Worm (Caenorhabditis elegans) whole organism, L1 larva: ENCODE results near the gene mrck-1.

Source experiments
- C16A3.4 ChIP-seq: fragments of 150-350 bp; optimal IDR thresholded peaks from 2 replicates; lab custom pipeline; 2014; ENCODE audit warnings: missing biosample characterization, missing genetic modification characterization
- F16B12.6 ChIP-seq: fragments of 150-350 bp; optimal IDR thresholded peaks from 2 replicates; lab custom pipeline; 2014; ENCODE audit warnings: missing biosample characterization, missing genetic modification characterization
- alr-1 ChIP-seq: fragments of 200-800 bp; sonication (Bioruptor generic); optimal IDR thresholded peaks from 2 replicates; lab custom pipeline; 2018; ENCODE audit warnings: borderline replicate concordance, mild to moderate bottlenecking, missing genetic modification characterization, missing compliant biosample characterization
- blmp-1 ChIP-seq: fragments of 150-350 bp; optimal IDR thresholded peaks from 2 replicates; lab custom pipeline; 2014; ENCODE audit warnings: missing biosample characterization, missing genetic modification characterization
- ceh-63 ChIP-seq: fragments of 200-800 bp; sonication (Bioruptor generic); optimal IDR thresholded peaks from 2 replicates; lab custom pipeline; 2018; ENCODE audit warnings: mild to moderate bottlenecking, missing genetic modification characterization, missing compliant biosample characterization
- ceh-82 ChIP-seq, 3 experiments: fragments of 150-350 bp in 1 of 3; sonication (generic microtip) in 2 of 3; optimal IDR thresholded peaks; 2 replicates each; lab custom pipeline; 2014 to 2017; ENCODE audit warnings: missing biosample characterization in 3 of 3, missing genetic modification characterization in 3 of 3
- ceh-90 ChIP-seq: sonication (generic microtip); optimal IDR thresholded peaks from 2 replicates; lab custom pipeline; 2016; ENCODE audit warnings: missing genetic modification characterization, missing compliant biosample characterization
- dpl-1 ChIP-seq, 3 experiments: fragments of 150-350 bp in 2 of 3; sonication (generic microtip) in 1 of 3; optimal IDR thresholded peaks; 2 replicates each; lab custom pipeline; 2014 to 2017; ENCODE audit warnings: missing biosample characterization in 3 of 3, missing genetic modification characterization in 3 of 3, missing genetic modification reagents in 3 of 3
- efl-1 ChIP-seq, 4 experiments: fragments of 150-350 bp; optimal IDR thresholded peaks in 3 of 4; peaks in 1 of 4; 1 replicate in 1 of 4; 2 replicates in 3 of 4; lab custom pipeline; 2014; ENCODE audit warnings: missing biosample characterization in 2 of 4, missing genetic modification characterization in 2 of 4, missing genetic modification reagents in 2 of 4
- elt-3 ChIP-seq, 6 experiments: fragments of 150-350 bp in 1 of 6; sonication (generic microtip); optimal IDR thresholded peaks; 2 replicates each; lab custom pipeline; 2017 to 2018; ENCODE audit warnings: missing biosample characterization in 6 of 6, missing genetic modification characterization in 6 of 6, inconsistent platforms in 1 of 6
- fkh-10 ChIP-seq: sonication (generic microtip); optimal IDR thresholded peaks from 2 replicates; lab custom pipeline; 2017; ENCODE audit warnings: missing biosample characterization, missing genetic modification reagents, missing genetic modification characterization
- fkh-8 ChIP-seq: sonication (generic microtip); optimal IDR thresholded peaks from 2 replicates; lab custom pipeline; 2016; ENCODE audit warnings: mild to moderate bottlenecking, missing genetic modification characterization, missing compliant biosample characterization
- fos-1 ChIP-seq: fragments of 150-350 bp; optimal IDR thresholded peaks from 2 replicates; lab custom pipeline; 2014; ENCODE audit warnings: missing biosample characterization, missing genetic modification characterization
- jun-1 ChIP-seq: fragments of 150-350 bp; optimal IDR thresholded peaks from 2 replicates; lab custom pipeline; 2014; ENCODE audit warnings: missing biosample characterization, missing genetic modification reagents, missing genetic modification characterization
- lin-14 ChIP-seq: fragments of 200-800 bp; sonication (Bioruptor generic); optimal IDR thresholded peaks from 2 replicates; lab custom pipeline; 2018; ENCODE audit warnings: mild to moderate bottlenecking, missing genetic modification characterization, moderate library complexity, missing compliant biosample characterization
- lin-35 ChIP-seq, 2 experiments: fragments of 150-350 bp; optimal IDR thresholded peaks; 2 replicates each; lab custom pipeline; 2014; ENCODE audit warnings: missing biosample characterization in 2 of 2, missing genetic modification characterization in 2 of 2, missing genetic modification reagents in 2 of 2
- lsy-2 ChIP-seq, 2 experiments: fragments of 150-350 bp; optimal IDR thresholded peaks; 2 replicates each; lab custom pipeline; 2014; ENCODE audit warnings: missing biosample characterization in 2 of 2, missing genetic modification characterization in 2 of 2
- mdl-1 ChIP-seq, 2 experiments: fragments of 150-350 bp; optimal IDR thresholded peaks; 2 replicates each; lab custom pipeline; 2014 to 2017; ENCODE audit warnings: missing biosample characterization in 2 of 2, missing genetic modification characterization in 2 of 2, inconsistent platforms in 1 of 2
- mep-1 ChIP-seq: fragments of 150-350 bp; optimal IDR thresholded peaks from 2 replicates; lab custom pipeline; 2014; ENCODE audit warnings: missing biosample characterization, missing genetic modification characterization
- nhr-11 ChIP-seq: fragments of 150-350 bp; optimal IDR thresholded peaks from 2 replicates; lab custom pipeline; 2014; ENCODE audit warnings: missing biosample characterization, missing genetic modification characterization
- nhr-12 ChIP-seq: sonication (generic microtip); optimal IDR thresholded peaks from 2 replicates; lab custom pipeline; 2017; ENCODE audit warnings: missing biosample characterization, missing genetic modification characterization
- nhr-237 ChIP-seq: fragments of 150-350 bp; optimal IDR thresholded peaks from 2 replicates; lab custom pipeline; 2014; ENCODE audit warnings: missing biosample characterization, missing genetic modification characterization
- nhr-47 ChIP-seq: sonication (generic microtip); optimal IDR thresholded peaks from 2 replicates; lab custom pipeline; 2016; ENCODE audit warnings: mild to moderate bottlenecking, missing genetic modification characterization, moderate library complexity, missing compliant biosample characterization
- nhr-71 ChIP-seq: sonication (generic microtip); optimal IDR thresholded peaks from 2 replicates; lab custom pipeline; 2016; ENCODE audit warnings: mild to moderate bottlenecking, missing genetic modification characterization, moderate library complexity, missing compliant biosample characterization
- nhr-76 ChIP-seq: sonication (generic microtip); optimal IDR thresholded peaks from 2 replicates; lab custom pipeline; 2017; ENCODE audit warnings: missing biosample characterization, missing genetic modification characterization
- nhr-77 ChIP-seq: fragments of 150-350 bp; optimal IDR thresholded peaks from 2 replicates; lab custom pipeline; 2014; ENCODE audit warnings: missing biosample characterization, missing genetic modification characterization
- pag-3 ChIP-seq: sonication (generic microtip); optimal IDR thresholded peaks from 2 replicates; lab custom pipeline; 2017; ENCODE audit warnings: missing genetic modification characterization, mild to moderate bottlenecking, missing compliant biosample characterization, antibody characterized with exemption, borderline replicate concordance; ENCODE audit not compliant: insufficient read depth
- rnt-1 ChIP-seq: sonication (generic microtip); optimal IDR thresholded peaks from 2 replicates; lab custom pipeline; 2016; ENCODE audit warnings: mild to moderate bottlenecking, missing genetic modification characterization, moderate library complexity, missing compliant biosample characterization
- skn-1 ChIP-seq: fragments of 150-350 bp; optimal IDR thresholded peaks from 2 replicates; lab custom pipeline; 2014; ENCODE audit warnings: missing biosample characterization, missing genetic modification characterization
- snpc-4 ChIP-seq: fragments of 150-350 bp; optimal IDR thresholded peaks from 2 replicates; lab custom pipeline; 2014; ENCODE audit warnings: missing biosample characterization, missing genetic modification characterization
- snu-23 ChIP-seq: sonication (generic microtip); optimal IDR thresholded peaks from 2 replicates; lab custom pipeline; 2016; ENCODE audit warnings: missing genetic modification characterization, missing compliant biosample characterization
- swsn-7 ChIP-seq: sonication (generic microtip); optimal IDR thresholded peaks from 2 replicates; lab custom pipeline; 2016; ENCODE audit warnings: missing genetic modification characterization, missing compliant biosample characterization
- tbx-2 ChIP-seq: sonication (generic microtip); optimal IDR thresholded peaks from 2 replicates; lab custom pipeline; 2016; ENCODE audit warnings: missing genetic modification characterization, missing compliant biosample characterization
- unc-30 ChIP-seq: sonication (generic microtip); optimal IDR thresholded peaks from 2 replicates; lab custom pipeline; 2017; ENCODE audit warnings: missing biosample characterization, missing genetic modification characterization
- unc-62 ChIP-seq: fragments of 150-350 bp; optimal IDR thresholded peaks from 2 replicates; lab custom pipeline; 2014; ENCODE audit warnings: missing biosample characterization, missing genetic modification reagents, missing genetic modification characterization
- unc-86 ChIP-seq: sonication (generic microtip); optimal IDR thresholded peaks from 2 replicates; lab custom pipeline; 2016; ENCODE audit warnings: missing genetic modification characterization, missing compliant biosample characterization
- unc-98 ChIP-seq: fragments of 200-800 bp; sonication (Bioruptor generic); IDR thresholded peaks from 2 replicates; pipeline ENCODE4 v1.3.6; 2022; ENCODE audit warnings: missing genetic modification characterization, missing compliant biosample characterization
- vab-15 ChIP-seq: sonication (generic microtip); optimal IDR thresholded peaks from 2 replicates; lab custom pipeline; 2017; ENCODE audit warnings: missing genotype, mild to moderate bottlenecking, missing genetic modification characterization, missing compliant biosample characterization
- xbp-1 ChIP-seq: sonication (generic microtip); optimal IDR thresholded peaks from 2 replicates; lab custom pipeline; 2016; ENCODE audit warnings: missing genetic modification characterization, missing compliant biosample characterization
- zip-4 ChIP-seq: fragments of 200-800 bp; sonication (Bioruptor generic); optimal IDR thresholded peaks from 2 replicates; lab custom pipeline; 2018; ENCODE audit warnings: mild to moderate bottlenecking, missing genetic modification characterization, moderate library complexity, missing compliant biosample characterization

Gene mrck-1

ce11 chrV:6214465-6214864, 52.6 kb downstream of the mrck-1 start:
- TF ChIP-seq nhr-76 (tag; lab: Kevin White, UChicago), result no peak
- no peak for TF ChIP-seq vab-15 (tag; lab: Kevin White, UChicago)
- no peak for TF ChIP-seq fos-1 (tag; lab: Kevin White, UChicago)
- TF ChIP-seq ceh-90 (tag; lab: Kevin White, UChicago), result no peak
- no peak for TF ChIP-seq zip-4 (GFP tag; lab: Kevin White, UChicago)
- no peak for TF ChIP-seq nhr-237 (tag; lab: Kevin White, UChicago)
- TF ChIP-seq unc-30 (tag; lab: Kevin White, UChicago), result no peak
- no peak for TF ChIP-seq unc-98 (GFP tag; lab: Robert Waterston, UW)

- TF ChIP-seq vab-15 (tag; lab: Kevin White, UChicago) (no peak), unc-86 (tag; lab: Kevin White, UChicago) (peak; percentile 34), fkh-10 (GFP tag; lab: Kevin White, UChicago) (no peak), lsy-2 (tag; optimal IDR thresholded peaks at IDR 0.05; lab: Kevin White, UChicago) (peak; percentile 3 to 63), C16A3.4 (tag; lab: Kevin White, UChicago) (peak; percentile 14), tbx-2 (tag; lab: Kevin White, UChicago) (peak; percentile 16), alr-1 (tag; lab: Kevin White, UChicago) (no peak), pag-3 (tag; lab: Kevin White, UChicago) (no peak), dpl-1 (GFP tag; optimal IDR thresholded peaks at IDR 0.05; lab: Kevin White, UChicago) (peak in 2 of 3 experiments; percentile 12 to 20), rnt-1 (tag; lab: Kevin White, UChicago) (peak; percentile 36), ceh-63 (GFP tag; lab: Kevin White, UChicago) (no peak), swsn-7 (tag; lab: Kevin White, UChicago) (peak; percentile 35), fkh-8 (tag; lab: Kevin White, UChicago) (peak; percentile 72), lin-35 (GFP tag; optimal IDR thresholded peaks at IDR 0.05; lab: Kevin White, UChicago) (peak; percentile 19 to 31), snpc-4 (tag; lab: Kevin White, UChicago) (peak; percentile 53), unc-98 (GFP tag; lab: Robert Waterston, UW) (no peak), nhr-77 (tag; lab: Kevin White, UChicago) (peak; percentile 27), xbp-1 (tag; lab: Kevin White, UChicago) (peak; percentile 69), fos-1 (tag; lab: Kevin White, UChicago) (peak; percentile 96), snu-23 (GFP tag; lab: Kevin White, UChicago) (peak; percentile 34), skn-1 (tag; lab: Kevin White, UChicago) (peak; percentile 86), zip-4 (GFP tag; lab: Kevin White, UChicago) (peak; percentile 62), F16B12.6 (no peak), nhr-47 (tag; lab: Kevin White, UChicago) (peak; percentile 43), lin-14 (peak; percentile 86), jun-1 (tag; lab: Kevin White, UChicago) (peak; percentile 94), nhr-237 (tag; lab: Kevin White, UChicago) (peak; percentile 9), nhr-11 (tag; lab: Kevin White, UChicago) (peak; percentile 29), mdl-1 (tag; optimal IDR thresholded peaks at IDR 0.05; lab: Kevin White, UChicago) (peak in 1 of 2 experiments; percentile 60), nhr-12 (tag; lab: Kevin White, UChicago) (no peak), elt-3 (tag; optimal IDR thresholded peaks at IDR 0.05; lab: Kevin White, UChicago) (peak in 1 of 6 experiments; percentile 68), unc-62 (GFP tag; lab: Kevin White, UChicago) (no peak), nhr-71 (tag; lab: Kevin White, UChicago) (peak; percentile 67), mep-1 (tag; lab: Kevin White, UChicago) (peak; percentile 80), ceh-82 (tag; optimal IDR thresholded peaks at IDR 0.05; lab: Kevin White, UChicago) (peak; percentile 4 to 63 (median 23)), efl-1 (optimal IDR thresholded peaks at IDR 0.05; lab: Kevin White, UChicago) (peak; percentile 24 to 66), efl-1 (GFP tag; optimal IDR thresholded peaks at IDR 0.05 in 1 of 2; lab: Kevin White, UChicago) (no peak), blmp-1 (tag; lab: Kevin White, UChicago) (peak; percentile 29)
Measured at ce11 chrV:6213845-6214244, 53.2 kb downstream of the mrck-1 start.
